Worm (Caenorhabditis elegans): ENCODE results near the gene nhr-95.
"Not testable (repeated sequence)": the region's sequence is repeated elsewhere in the genome, so short reads cannot be mapped to it uniquely, and the experiment has no call there.

DNA sequence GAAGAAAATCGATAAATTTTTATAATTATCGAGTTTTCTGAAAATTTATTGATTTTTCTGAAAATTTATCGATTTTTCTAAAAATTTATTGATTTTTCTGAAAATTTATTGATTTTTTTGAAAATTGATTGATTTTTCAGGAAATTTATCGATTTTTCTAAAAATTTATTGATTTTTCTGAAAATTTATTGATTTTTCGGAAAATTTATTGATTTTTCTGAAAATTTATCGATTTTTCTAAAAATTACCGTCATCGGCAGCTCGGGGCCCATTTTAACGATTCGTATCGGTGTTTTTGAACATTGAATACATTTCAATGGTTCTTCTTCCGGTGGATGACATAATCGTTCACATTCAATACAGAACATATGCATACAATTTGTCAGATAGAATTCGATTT is 18.2 kb upstream of the nhr-95 start:
- TF ChIP-seq ztf-29 (GFP tag; IDR thresholded peaks at IDR 0.05); flt-1 (GFP tag; IDR thresholded peaks at IDR 0.05); ref-1 (GFP tag; conservative IDR thresholded peaks at IDR 0.05); cog-1 (tag; optimal IDR thresholded peaks at IDR 0.05); klf-2 (GFP tag; conservative IDR thresholded peaks at IDR 0.05); med-1 (GFP tag; optimal IDR thresholded peaks at IDR 0.05; ENCODE audit: insufficient read depth); tab-1 (GFP tag; IDR thresholded peaks at IDR 0.05): not testable (repeated sequence)
- TF ChIP-seq T22C8.4 (GFP tag; IDR thresholded peaks at IDR 0.05), result peak; percentile 88

Data from whole organism, midembryonic.